Fruit fly (Drosophila melanogaster): ENCODE data around the gene r.
A peak's percentile ranks its signal among the peaks of the same experiment; 100 is the strongest.

dm6 chrX:16691440-16691839 is 36.3 kb downstream of the r start:
- TF ChIP-seq kay (GFP tag; ENCODE audit: borderline replicate concordance) (no peak), CG7045 (GFP tag; optimal IDR thresholded peaks at IDR 0.05) (peak; percentile 64), CG7101 (tag; optimal IDR thresholded peaks at IDR 0.05) (peak; percentile 73), bab1 (GFP tag; optimal IDR thresholded peaks at IDR 0.05) (peak; percentile 66), ovo (GFP tag; optimal IDR thresholded peaks at IDR 0.05) (no peak), tj (GFP tag; optimal IDR thresholded peaks at IDR 0.05) (peak; percentile 6), Mnt (GFP tag; optimal IDR thresholded peaks at IDR 0.05) (no peak), CG1620 (GFP tag; optimal IDR thresholded peaks at IDR 0.05) (no peak), Hr96 (GFP tag; optimal IDR thresholded peaks at IDR 0.05) (no peak), CG14711 (tag; optimal IDR thresholded peaks at IDR 0.05) (peak; percentile 71), cnc (optimal IDR thresholded peaks at IDR 0.05) (no peak), toe (GFP tag; optimal IDR thresholded peaks at IDR 0.05) (no peak), cic (GFP tag; optimal IDR thresholded peaks at IDR 0.05) (no peak)
